Fruit fly (Drosophila melanogaster) whole organism, prepupa: ENCODE data around the gene Klp10A.

Experiments used
- Blimp-1 ChIP-seq: fragments of 200-800 bp; sonication (Bioruptor generic); optimal IDR thresholded peaks from 3 replicates; lab custom pipeline; 2017; ENCODE audit warnings: missing biosample characterization, missing genetic modification characterization, mild to moderate bottlenecking, moderate library complexity, missing genetic modification reagents
- CG11294 ChIP-seq: fragments of 200-800 bp; sonication (Bioruptor generic); IDR thresholded peaks from 2 replicates; pipeline ENCODE4 v1.3.6; 2022; ENCODE audit warnings: missing biosample characterization, missing genetic modification characterization
- CG11762 ChIP-seq: fragments of 200-800 bp; sonication (Bioruptor generic); optimal IDR thresholded peaks from 3 replicates; lab custom pipeline; 2016; ENCODE audit warnings: missing biosample characterization, missing genetic modification characterization; ENCODE audit not compliant: insufficient read depth
- CG11902 ChIP-seq: fragments of 200-800 bp; sonication (Bioruptor generic); optimal IDR thresholded peaks from 3 replicates; lab custom pipeline; 2016; ENCODE audit warnings: missing biosample characterization, missing genetic modification characterization
- CG15336 ChIP-seq: fragments of 200-800 bp; sonication (Bioruptor generic); IDR thresholded peaks from 2 replicates; pipeline ENCODE4 v1.3.6; 2022; ENCODE audit warnings: missing biosample characterization, missing genetic modification characterization
- CG3032 ChIP-seq: fragments of 200-800 bp; optimal IDR thresholded peaks from 2 replicates; lab custom pipeline; 2019; ENCODE audit warnings: missing biosample characterization, mild to moderate bottlenecking, missing genetic modification characterization, moderate library complexity
- CG31627 ChIP-seq: fragments of 200-800 bp; sonication (Bioruptor generic); optimal IDR thresholded peaks from 3 replicates; lab custom pipeline; 2016; ENCODE audit warnings: missing biosample characterization, missing genetic modification characterization
- CG3919 ChIP-seq: fragments of 200-800 bp; sonication (Bioruptor generic); optimal IDR thresholded peaks from 3 replicates; lab custom pipeline; 2016; ENCODE audit warnings: missing biosample characterization, missing genetic modification characterization
- CG6808 ChIP-seq: fragments of 200-800 bp; sonication (Bioruptor generic); optimal IDR thresholded peaks from 3 replicates; lab custom pipeline; 2017; ENCODE audit warnings: missing biosample characterization, missing genetic modification characterization, mild to moderate bottlenecking, moderate library complexity, missing genetic modification reagents
- CG6854 ChIP-seq: fragments of 200-800 bp; sonication (Bioruptor generic); optimal IDR thresholded peaks from 2 replicates; lab custom pipeline; 2017; ENCODE audit warnings: missing biosample characterization, mild to moderate bottlenecking, missing genetic modification characterization
- CG8119 ChIP-seq: fragments of 200-800 bp; sonication (Bioruptor generic); IDR thresholded peaks from 3 replicates; pipeline ENCODE4 v1.3.6; 2022; ENCODE audit warnings: missing biosample characterization, missing genetic modification characterization
- CG8319 ChIP-seq: fragments of 200-800 bp; sonication (Bioruptor generic); optimal IDR thresholded peaks from 3 replicates; lab custom pipeline; 2016; ENCODE audit warnings: missing biosample characterization, missing genetic modification characterization
- CG8632 ChIP-seq: fragments of 200-800 bp; sonication (Bioruptor generic); optimal IDR thresholded peaks from 3 replicates; lab custom pipeline; 2016; ENCODE audit warnings: missing biosample characterization, missing genetic modification characterization
- CG9139 ChIP-seq: fragments of 200-800 bp; sonication (Bioruptor generic); optimal IDR thresholded peaks from 3 replicates; lab custom pipeline; 2017; ENCODE audit warnings: missing biosample characterization, mild to moderate bottlenecking, missing genetic modification characterization
- Eip75B ChIP-seq: fragments of 200-800 bp; sonication (Bioruptor generic); optimal IDR thresholded peaks from 3 replicates; lab custom pipeline; 2016; ENCODE audit warnings: missing biosample characterization, missing genetic modification characterization
- Eip78C ChIP-seq: fragments of 200-800 bp; sonication (Bioruptor generic); peaks from one replicate; lab custom pipeline; 2016; ENCODE audit warnings: missing biosample characterization, missing genetic modification characterization
- Eip93F ChIP-seq: fragments of 200-800 bp; sonication (Bioruptor generic); optimal IDR thresholded peaks from 2 replicates; lab custom pipeline; 2016; ENCODE audit warnings: missing biosample characterization, mild to moderate bottlenecking, missing genetic modification characterization
- Ets21C ChIP-seq: fragments of 200-800 bp; sonication (Bioruptor generic); optimal IDR thresholded peaks from 3 replicates; lab custom pipeline; 2016; ENCODE audit warnings: missing biosample characterization, missing genetic modification characterization
- Ets96B ChIP-seq: fragments of 200-800 bp; optimal IDR thresholded peaks from 2 replicates; lab custom pipeline; 2019; ENCODE audit warnings: missing biosample characterization, mild to moderate bottlenecking, missing genetic modification characterization, moderate library complexity
- Gug ChIP-seq: fragments of 200-800 bp; sonication (Bioruptor generic); IDR thresholded peaks from 2 replicates; pipeline ENCODE4 v1.3.6; 2022; ENCODE audit warnings: missing biosample characterization, missing genetic modification characterization
- Hr38 ChIP-seq: sonication (Bioruptor generic); optimal IDR thresholded peaks from 2 replicates; lab custom pipeline; 2016; ENCODE audit warnings: missing biosample characterization, missing genetic modification characterization
- Hr39 ChIP-seq: fragments of 200-800 bp; sonication (Bioruptor generic); optimal IDR thresholded peaks from 2 replicates; lab custom pipeline; 2016; ENCODE audit warnings: missing biosample characterization, missing genetic modification characterization
- Hr4 ChIP-seq: fragments of 200-800 bp; sonication (Bioruptor generic); optimal IDR thresholded peaks from 3 replicates; lab custom pipeline; 2016; ENCODE audit warnings: missing biosample characterization, missing genetic modification characterization
- Lpt ChIP-seq: fragments of 200-800 bp; sonication (Bioruptor generic); optimal IDR thresholded peaks from 3 replicates; lab custom pipeline; 2016; ENCODE audit warnings: missing biosample characterization, missing genetic modification characterization
- OdsH ChIP-seq: fragments of 200-800 bp; sonication (Bioruptor generic); optimal IDR thresholded peaks from 3 replicates; lab custom pipeline; 2016; ENCODE audit warnings: missing biosample characterization, missing genetic modification characterization
- Sox102F ChIP-seq: fragments of 200-800 bp; sonication (Bioruptor generic); optimal IDR thresholded peaks from 2 replicates; lab custom pipeline; 2016; ENCODE audit warnings: missing biosample characterization, mild to moderate bottlenecking, missing genetic modification characterization
- acj6 ChIP-seq: fragments of 200-800 bp; sonication (Bioruptor generic); optimal IDR thresholded peaks from 3 replicates; lab custom pipeline; 2016; ENCODE audit warnings: missing biosample characterization, missing genetic modification characterization
- eg ChIP-seq: fragments of 200-800 bp; sonication (Bioruptor generic); IDR thresholded peaks from 3 replicates; pipeline ENCODE4 v1.3.6; 2022; ENCODE audit warnings: missing biosample characterization, missing genetic modification characterization
- fd59A ChIP-seq: fragments of 200-800 bp; sonication (Bioruptor generic); optimal IDR thresholded peaks from 2 replicates; lab custom pipeline; 2017; ENCODE audit warnings: missing biosample characterization, mild to moderate bottlenecking, missing genetic modification characterization, missing genetic modification reagents
- fd85E ChIP-seq: fragments of 200-800 bp; sonication (Bioruptor generic); optimal IDR thresholded peaks from 3 replicates; lab custom pipeline; 2016; ENCODE audit warnings: missing biosample characterization, missing genetic modification characterization
- pdm3 ChIP-seq: fragments of 200-800 bp; sonication (Bioruptor generic); optimal IDR thresholded peaks from 3 replicates; lab custom pipeline; 2016; ENCODE audit warnings: missing biosample characterization, missing genetic modification characterization
- svp ChIP-seq: fragments of 200-800 bp; sonication (Bioruptor generic); peaks from one replicate; lab custom pipeline; 2016; ENCODE audit warnings: missing biosample characterization, missing genetic modification characterization
- vri ChIP-seq: fragments of 200-800 bp; sonication (Bioruptor generic); optimal IDR thresholded peaks from 3 replicates; lab custom pipeline; 2016; ENCODE audit warnings: missing biosample characterization, mild to moderate bottlenecking, missing genetic modification characterization

Klp10A gene

dm6 chrX:11136587-11137512, at the start of gene Klp10A (continued):
- TF ChIP-seq CG15336: no peak
- peak; percentile 2 for TF ChIP-seq CG9139 (GFP tag; lab: Kevin White, UChicago)
- no peak for TF ChIP-seq CG11294
- TF ChIP-seq Eip75B (GFP tag; lab: Kevin White, UChicago): no peak
- TF ChIP-seq eg (GFP tag; lab: Robert Waterston, UW): no peak
- no peak for TF ChIP-seq CG6808 (GFP tag; lab: Kevin White, UChicago)
- no peak for TF ChIP-seq Lpt (GFP tag; lab: Kevin White, UChicago)
- no peak for TF ChIP-seq CG11902 (GFP tag; lab: Kevin White, UChicago)
- no peak for TF ChIP-seq Hr38 (GFP tag; lab: Kevin White, UChicago)
- TF ChIP-seq CG8119: no peak

DNA sequence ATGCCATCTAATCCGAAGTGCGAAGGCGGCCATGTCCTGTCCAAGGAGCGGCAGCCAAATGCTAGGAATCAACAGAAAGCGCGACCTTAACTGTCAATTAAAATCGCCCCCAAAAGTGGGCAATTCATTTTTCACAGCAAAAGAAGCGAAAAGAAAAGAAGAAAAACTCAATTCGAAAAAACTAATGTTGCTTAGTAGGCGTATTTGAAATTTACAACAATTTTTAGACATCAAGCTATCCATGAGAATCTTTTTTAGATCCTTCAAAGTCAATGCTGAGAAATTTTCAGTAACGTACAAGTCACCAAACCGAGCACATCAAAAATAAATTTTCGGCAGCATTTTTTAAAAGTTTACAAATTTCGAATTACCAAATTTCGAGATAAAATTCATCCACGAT, 45.7 kb upstream of the Klp10A start, which contains the start of gene CG15200:
Gene CG15200 (plus strand): TSS at position 301 of the 400 bp plus-strand sequence.
- no peak for TF ChIP-seq Hr39
- TF ChIP-seq Gug (GFP tag; lab: Robert Waterston, UW): no peak
- TF ChIP-seq Ets21C: no peak
- TF ChIP-seq fd85E (GFP tag; lab: Kevin White, UChicago): no peak
- TF ChIP-seq Eip93F: no peak
- no peak for TF ChIP-seq Hr4 (GFP tag; lab: Kevin White, UChicago)
- no peak for TF ChIP-seq acj6 (GFP tag; lab: Kevin White, UChicago)
- TF ChIP-seq CG9139 (GFP tag; lab: Kevin White, UChicago): no peak
- TF ChIP-seq vri (GFP tag; lab: Kevin White, UChicago): no peak
- TF ChIP-seq svp (GFP tag; lab: Kevin White, UChicago): no peak
- TF ChIP-seq Blimp-1: no peak
- no peak for TF ChIP-seq Sox102F
- no peak for TF ChIP-seq Eip75B (GFP tag; lab: Kevin White, UChicago)
- no peak for TF ChIP-seq Ets96B (tag; lab: Kevin White, UChicago)
- TF ChIP-seq CG8632 (GFP tag; lab: Kevin White, UChicago): no peak

- TF ChIP-seq CG31627 (GFP tag; lab: Kevin White, UChicago) (no peak), pdm3 (GFP tag; lab: Kevin White, UChicago) (no peak), svp (GFP tag; lab: Kevin White, UChicago) (peak; percentile 23)
- TF ChIP-seq, all 60 proteins: peak for 1
Measured at dm6 chrX:11176073-11176472, 39.2 kb upstream of the Klp10A start.

dm6 chrX:11170578-11170977, 33.7 kb upstream of the Klp10A start, which contains the start of gene CG1394:
Gene CG1394 (minus strand): TSS chrX:11170678.
- TF ChIP-seq CG3032 (no peak), CG6808 (GFP tag; lab: Kevin White, UChicago) (no peak), Lpt (GFP tag; lab: Kevin White, UChicago) (no peak), Eip78C (GFP tag; lab: Kevin White, UChicago) (no peak)

DNA sequence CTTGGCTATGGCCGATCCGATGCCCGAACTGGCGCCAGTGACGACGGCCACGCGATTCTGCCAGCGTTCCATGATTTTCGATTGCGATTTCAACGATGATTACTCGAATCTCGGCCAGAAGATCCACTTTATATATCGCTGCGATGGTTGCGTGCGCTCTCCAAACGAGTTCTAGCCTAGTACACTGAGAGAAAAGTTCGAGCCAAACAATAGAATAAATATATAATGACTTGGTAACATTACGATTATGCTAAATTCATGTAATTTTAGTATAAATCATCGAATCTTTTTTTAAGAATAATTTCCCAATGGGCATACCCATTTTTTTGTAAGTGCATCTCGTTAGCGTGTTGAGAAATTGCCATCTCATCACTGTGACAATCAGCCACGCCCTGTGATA, 32.0 kb upstream of the Klp10A start, which contains the start of gene Antdh:
Gene Antdh (minus strand): TSS at position 101 of the 400 bp plus-strand sequence.
- TF ChIP-seq CG8632 (GFP tag; lab: Kevin White, UChicago) (no peak), OdsH (no peak), Gug (GFP tag; lab: Robert Waterston, UW) (no peak; the same call in 1 of the 2 replicates), Eip78C (GFP tag; lab: Kevin White, UChicago) (peak; percentile 46), CG11902 (GFP tag; lab: Kevin White, UChicago) (no peak), CG3919 (GFP tag; lab: Kevin White, UChicago) (peak; percentile 12), eg (GFP tag; lab: Robert Waterston, UW) (0 out of 3 replicates have a peak, but pooled peaks have one; percentile 37), CG6854 (GFP tag; lab: Kevin White, UChicago) (no peak), CG11762 (no peak), CG8319 (no peak), fd59A (GFP tag; lab: Kevin White, UChicago) (no peak)
